Worm (Caenorhabditis elegans): ENCODE data around the gene T13F3.6.

The T13F3.6 gene

DNA sequence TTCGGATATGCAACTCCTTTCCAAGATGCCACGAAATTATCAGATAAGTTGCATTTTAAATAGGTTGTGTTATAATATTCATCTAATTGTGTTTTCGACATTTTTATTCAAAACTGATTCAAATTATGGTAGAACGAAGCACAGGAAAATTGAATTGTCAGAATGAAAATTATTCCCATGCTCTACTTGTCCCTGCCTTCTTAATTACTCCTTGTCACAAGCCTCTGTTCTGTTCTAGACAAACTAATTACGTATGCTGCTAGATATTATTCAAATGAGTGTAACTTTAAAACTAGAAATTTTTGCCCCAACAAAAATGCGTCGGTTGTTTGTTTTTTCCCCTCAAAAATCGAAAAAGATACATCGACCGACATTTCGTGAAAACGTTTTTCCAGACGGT, 26.9 kb downstream of the T13F3.6 start, which contains the start of gene srh-104:
Gene srh-104, minus strand, starts transcription at position 101 of the 400 bp plus-strand sequence.
- TF ChIP-seq hlh-4 (tag; optimal IDR thresholded peaks at IDR 0.05), result no peak
- TF ChIP-seq ztf-4 (tag; optimal IDR thresholded peaks at IDR 0.05), result no peak
- no peak for TF ChIP-seq lin-39 (tag; optimal IDR thresholded peaks at IDR 0.05)
- TF ChIP-seq unc-130 (tag; optimal IDR thresholded peaks at IDR 0.05), result no peak
- TF ChIP-seq nhr-84 (tag; optimal IDR thresholded peaks at IDR 0.05), result no peak
- TF ChIP-seq ztf-11 (tag; optimal IDR thresholded peaks at IDR 0.05), result no peak
- no peak for TF ChIP-seq skn-1 (tag; optimal IDR thresholded peaks at IDR 0.05)

DNA sequence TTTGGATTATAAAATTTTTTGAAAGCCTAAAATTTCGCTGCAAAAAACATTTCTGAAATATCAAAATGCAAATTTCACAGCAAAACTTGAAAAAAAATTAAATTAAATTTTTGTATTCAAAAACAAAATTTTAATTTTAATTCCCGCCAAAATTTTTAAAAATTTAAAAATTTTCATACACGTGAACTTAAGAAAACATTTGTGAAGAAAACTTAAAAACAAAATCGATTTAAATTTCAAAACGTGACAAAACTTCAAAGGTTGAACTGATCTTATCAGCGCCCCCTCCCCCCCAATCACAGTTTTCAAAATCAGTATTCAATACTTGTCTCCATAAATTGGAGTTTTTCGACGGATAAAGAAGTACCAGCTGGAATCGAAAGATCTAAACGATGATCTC, 33.8 kb downstream of the T13F3.6 start, which contains the start of gene F21H7.5:
Gene F21H7.5, plus strand, starts transcription at position 301 of the 400 bp plus-strand sequence.
- no peak for TF ChIP-seq ceh-88 (GFP tag; IDR thresholded peaks at IDR 0.05)
- TF ChIP-seq unc-62 (GFP tag; optimal IDR thresholded peaks at IDR 0.05), result no peak
- TF ChIP-seq efl-3 (GFP tag; optimal IDR thresholded peaks at IDR 0.05), result no peak
- TF ChIP-seq egl-13 (tag; optimal IDR thresholded peaks at IDR 0.05), result no peak
- TF ChIP-seq tlp-1 (tag; optimal IDR thresholded peaks at IDR 0.05), result no peak
- no peak for TF ChIP-seq nhr-12 (tag; optimal IDR thresholded peaks at IDR 0.05)
- no peak for TF ChIP-seq nhr-11 (tag; optimal IDR thresholded peaks at IDR 0.05)
- no peak for TF ChIP-seq nhr-85 (tag)
- TF ChIP-seq ceh-8 (GFP tag; optimal IDR thresholded peaks at IDR 0.05), result no peak

DNA sequence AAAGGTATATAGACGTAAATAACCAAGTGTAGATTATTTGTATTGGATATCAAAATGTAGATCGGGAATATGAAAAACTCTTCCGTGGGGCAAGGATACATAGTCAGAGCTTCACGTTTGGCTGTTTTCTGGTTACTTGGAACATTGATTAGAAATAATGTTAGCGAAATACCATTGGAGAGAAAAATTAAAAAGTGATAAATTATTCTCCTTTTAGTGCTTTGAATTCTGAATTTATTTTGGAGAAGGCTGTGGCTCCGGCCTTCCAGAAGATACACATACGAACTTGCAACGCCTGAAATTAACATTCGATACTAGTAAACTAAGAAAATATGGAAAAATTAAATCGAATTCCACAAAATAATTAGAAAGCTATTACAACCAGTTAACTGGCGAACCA, 35.4 kb downstream of the T13F3.6 start, which contains the start of gene srh-98:
Gene srh-98, minus strand, starts transcription at position 101 of the 400 bp plus-strand sequence.
- no peak for TF ChIP-seq zip-4 (GFP tag; optimal IDR thresholded peaks at IDR 0.05)
- no peak for TF ChIP-seq lin-39 (tag; optimal IDR thresholded peaks at IDR 0.05)
- no peak for TF ChIP-seq C34B4.2 (tag; optimal IDR thresholded peaks at IDR 0.05)
- no peak for TF ChIP-seq ceh-88 (GFP tag; IDR thresholded peaks at IDR 0.05)
- TF ChIP-seq snpc-4 (tag; optimal IDR thresholded peaks at IDR 0.05), result no peak
- no peak for TF ChIP-seq zag-1 (tag; optimal IDR thresholded peaks at IDR 0.05)
- no peak for TF ChIP-seq hlh-17 (GFP tag; optimal IDR thresholded peaks at IDR 0.05; ENCODE audit: borderline replicate concordance)
- TF ChIP-seq ets-5 (GFP tag; IDR thresholded peaks at IDR 0.05), result no peak
- TF ChIP-seq mef-2 (tag; optimal IDR thresholded peaks at IDR 0.05), result no peak
- no peak for TF ChIP-seq ceh-8 (GFP tag; optimal IDR thresholded peaks at IDR 0.05)
- no peak for TF ChIP-seq xbp-1 (tag; optimal IDR thresholded peaks at IDR 0.05)
- TF ChIP-seq tbx-2 (tag; optimal IDR thresholded peaks at IDR 0.05), result no peak
- TF ChIP-seq lin-15B (tag; optimal IDR thresholded peaks at IDR 0.05), result no peak
- TF ChIP-seq mdl-1 (tag; optimal IDR thresholded peaks at IDR 0.05), result no peak
- no peak for TF ChIP-seq aha-1 (tag; optimal IDR thresholded peaks at IDR 0.05)

DNA sequence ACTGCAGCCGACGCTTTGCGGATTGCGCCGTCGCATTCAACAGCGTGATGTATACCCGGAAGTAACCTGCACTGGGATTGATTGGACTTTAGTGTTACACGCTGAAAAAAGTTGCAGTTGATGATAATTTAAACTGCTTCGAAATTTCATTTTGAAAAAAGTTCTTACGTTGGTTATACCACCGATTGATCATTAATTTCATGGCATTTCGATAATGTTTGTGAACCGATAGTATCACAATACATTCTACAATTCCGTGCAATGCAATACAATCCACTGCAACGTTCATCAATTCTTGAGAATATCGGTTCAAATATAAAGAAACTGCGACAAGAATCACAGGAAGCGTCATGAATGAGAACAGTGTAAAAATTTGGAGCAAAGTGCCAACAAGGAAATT, 35.9 kb downstream of the T13F3.6 start, which contains the start of gene F21H7.3:
Gene F21H7.3, minus strand, starts transcription at position 101 of the 400 bp plus-strand sequence.
- TF ChIP-seq egl-13 (tag; optimal IDR thresholded peaks at IDR 0.05), result no peak
- no peak for TF ChIP-seq mef-2 (tag; optimal IDR thresholded peaks at IDR 0.05)
- TF ChIP-seq ztf-11 (tag; optimal IDR thresholded peaks at IDR 0.05), result no peak
- no peak for TF ChIP-seq nhr-20 (tag; optimal IDR thresholded peaks at IDR 0.05)

DNA sequence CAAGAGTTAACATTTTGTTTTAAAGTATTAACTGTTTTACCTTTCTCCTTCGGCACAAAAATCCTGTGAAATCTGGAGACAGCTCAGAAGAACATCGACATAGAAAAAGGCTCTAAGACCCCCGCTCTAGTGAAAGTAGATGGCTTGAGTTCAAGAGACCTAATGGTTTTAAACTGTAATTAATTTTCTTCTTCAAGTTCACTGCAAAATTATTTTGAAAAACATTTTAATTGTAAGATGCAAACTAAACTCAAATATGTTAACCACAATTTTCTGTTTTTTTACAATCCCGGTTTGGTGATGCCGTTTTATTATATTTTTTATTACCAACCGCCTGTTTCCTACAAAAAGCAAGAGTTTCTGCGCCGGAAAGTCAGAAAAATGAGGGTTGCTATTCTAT, 37.4 kb downstream of the T13F3.6 start, which contains the start of gene clec-233:
Gene clec-233, plus strand, starts transcription at position 301 of the 400 bp plus-strand sequence.
- TF ChIP-seq lin-14 (GFP tag; optimal IDR thresholded peaks at IDR 0.05), result no peak
- TF ChIP-seq unc-62 (GFP tag; optimal IDR thresholded peaks at IDR 0.05), result no peak
- TF ChIP-seq snpc-4 (tag; optimal IDR thresholded peaks at IDR 0.05), result no peak
- no peak for TF ChIP-seq efl-3 (GFP tag; optimal IDR thresholded peaks at IDR 0.05)
- TF ChIP-seq nhr-90 (tag; optimal IDR thresholded peaks at IDR 0.05; ENCODE audit: poor library complexity), result no peak
- TF ChIP-seq F16B12.6 (tag; optimal IDR thresholded peaks at IDR 0.05), result no peak
- no peak for TF ChIP-seq ces-1 (GFP tag; optimal IDR thresholded peaks at IDR 0.05)
- no peak for TF ChIP-seq tlp-1 (tag; optimal IDR thresholded peaks at IDR 0.05)
- no peak for TF ChIP-seq sox-4 (tag; optimal IDR thresholded peaks at IDR 0.05)

Measured in whole organism, L1 larva.